Worm (Caenorhabditis elegans): ENCODE measurements around the gene Y39B6A.41.
"Not testable (repeated sequence)": the region's sequence is repeated elsewhere in the genome, so short reads cannot be mapped to it uniquely, and the experiment has no call there.

DNA sequence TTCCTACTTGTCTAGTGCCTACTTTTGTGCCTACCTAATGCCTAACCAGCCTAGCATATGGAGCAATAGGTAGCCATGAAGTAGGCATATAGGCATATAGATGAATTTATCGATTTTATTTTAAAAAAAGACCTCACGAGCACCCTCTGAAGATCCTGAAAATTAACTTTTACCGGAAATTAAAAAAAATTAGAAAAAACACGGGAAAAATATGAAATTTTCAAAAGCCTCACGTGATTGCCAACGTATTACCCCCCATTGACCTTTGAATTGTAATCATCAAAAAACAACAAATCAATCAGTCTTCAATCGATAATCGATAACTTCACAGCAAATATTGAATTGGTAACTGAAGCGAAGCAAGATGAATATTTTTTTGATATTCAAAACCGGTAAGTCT, 36.5 kb upstream of the Y39B6A.41 start, which contains the start of gene Y39B6A.30:
- not testable (repeated sequence) for TF ChIP-seq him-1, dao-5 (tag; optimal IDR thresholded peaks at IDR 0.05)
